Fruit fly (Drosophila melanogaster): ENCODE measurements around the gene grp.
A peak's percentile ranks its signal among the peaks of the same experiment; 100 is the strongest.

Gene grp

dm6 chr2L:16647773-16648172 lies 32.1 kb upstream of the grp start (continued):
- peak; percentile 12 for TF ChIP-seq trem (tag; optimal IDR thresholded peaks at IDR 0.05)
- no peak for TF ChIP-seq CG33213 (GFP tag; optimal IDR thresholded peaks at IDR 0.05)
- peak; percentile 34 for TF ChIP-seq Hr3 (GFP tag; optimal IDR thresholded peaks at IDR 0.05)
- TF ChIP-seq shn (GFP tag; optimal IDR thresholded peaks at IDR 0.05): no peak
- TF ChIP-seq jigr1 (GFP tag; IDR thresholded peaks at IDR 0.05): no peak
- no peak for TF ChIP-seq CG18011 (GFP tag; optimal IDR thresholded peaks at IDR 0.05)
- peak; percentile 11 for TF ChIP-seq Fer2 (tag; optimal IDR thresholded peaks at IDR 0.05)
- no peak for TF ChIP-seq disco-r (GFP tag; optimal IDR thresholded peaks at IDR 0.05)
- TF ChIP-seq CG1603 (tag; optimal IDR thresholded peaks at IDR 0.05): peak; percentile 21
- no peak for TF ChIP-seq Lim3 (GFP tag; IDR thresholded peaks at IDR 0.05)
- TF ChIP-seq CG6654 (GFP tag; optimal IDR thresholded peaks at IDR 0.05): no peak
- TF ChIP-seq Scr (GFP tag; IDR thresholded peaks at IDR 0.05; ENCODE audit: partially characterized antibody): no peak
- TF ChIP-seq D19A (tag; optimal IDR thresholded peaks at IDR 0.05): peak; percentile 36
- no peak for TF ChIP-seq CkIIα-i1 (GFP tag; IDR thresholded peaks at IDR 0.05)
- TF ChIP-seq HLH4C (GFP tag; IDR thresholded peaks at IDR 0.05; ENCODE audit: partially characterized antibody): no peak
- no peak; the same call in 2 of the 3 replicates for TF ChIP-seq croc (GFP tag; conservative IDR thresholded peaks at IDR 0.05)
- TF ChIP-seq lola (GFP tag; optimal IDR thresholded peaks at IDR 0.05): peak in 1 of 3 experiments; percentile 8
- no peak for TF ChIP-seq Ravus (GFP tag; IDR thresholded peaks at IDR 0.05)
- TF ChIP-seq Camta (GFP tag; optimal IDR thresholded peaks at IDR 0.05): no peak
- TF ChIP-seq en (GFP tag; optimal IDR thresholded peaks at IDR 0.05): no peak
- TF ChIP-seq lov (optimal IDR thresholded peaks at IDR 0.05): no peak
- no peak for TF ChIP-seq lov (GFP tag; IDR thresholded peaks at IDR 0.05)
- no peak for TF ChIP-seq Mes4 (GFP tag; optimal IDR thresholded peaks at IDR 0.05)
- TF ChIP-seq CG10959 (GFP tag; IDR thresholded peaks at IDR 0.05): no peak
- TF ChIP-seq CG3407 (GFP tag; optimal IDR thresholded peaks at IDR 0.05): no peak
- no peak for TF ChIP-seq lbe (GFP tag; optimal IDR thresholded peaks at IDR 0.05)
- peak; percentile 47 for TF ChIP-seq BtbVII (GFP tag; optimal IDR thresholded peaks at IDR 0.05)
- TF ChIP-seq scrt (GFP tag; optimal IDR thresholded peaks at IDR 0.05): peak; percentile 62
- TF ChIP-seq CG32767 (GFP tag; IDR thresholded peaks at IDR 0.05): no peak
- TF ChIP-seq exex (tag; optimal IDR thresholded peaks at IDR 0.05): no peak
- TF ChIP-seq CG18619 (GFP tag; optimal IDR thresholded peaks at IDR 0.05): peak; percentile 50
- TF ChIP-seq D19B (GFP tag; optimal IDR thresholded peaks at IDR 0.05): peak; percentile 6
- TF ChIP-seq vfl (GFP tag; optimal IDR thresholded peaks at IDR 0.05): no peak
- TF ChIP-seq CG8924 (tag; optimal IDR thresholded peaks at IDR 0.05): peak; percentile 46
- TF ChIP-seq CG16815 (GFP tag; optimal IDR thresholded peaks at IDR 0.05): no peak
- no peak for TF ChIP-seq CG3065 (GFP tag; optimal IDR thresholded peaks at IDR 0.05)
- no peak for TF ChIP-seq abd-A (tag; optimal IDR thresholded peaks at IDR 0.05)
- TF ChIP-seq tap (tag; optimal IDR thresholded peaks at IDR 0.05): peak; percentile 25
- peak; percentile 87 for TF ChIP-seq lab (GFP tag; optimal IDR thresholded peaks at IDR 0.05)
- TF ChIP-seq Xrp1 (GFP tag; IDR thresholded peaks at IDR 0.05): peak; percentile 72
- peak; percentile 59 for TF ChIP-seq PHDP (tag; optimal IDR thresholded peaks at IDR 0.05)
- TF ChIP-seq MTF-1 (GFP tag; optimal IDR thresholded peaks at IDR 0.05; ENCODE audit: borderline replicate concordance): no peak
- no peak for TF ChIP-seq CG9876 (GFP tag; optimal IDR thresholded peaks at IDR 0.05)
- TF ChIP-seq CG14965 (GFP tag; optimal IDR thresholded peaks at IDR 0.05; ENCODE audit: borderline replicate concordance): no peak
- TF ChIP-seq Sox100B (GFP tag; optimal IDR thresholded peaks at IDR 0.05): peak; percentile 24
- TF ChIP-seq CG8765 (GFP tag; IDR thresholded peaks at IDR 0.05): no peak
- TF ChIP-seq CG12659 (GFP tag; optimal IDR thresholded peaks at IDR 0.05): peak; percentile 40
- TF ChIP-seq CG7271 (tag; optimal IDR thresholded peaks at IDR 0.05): no peak
- TF ChIP-seq CG17612 (GFP tag; IDR thresholded peaks at IDR 0.05): no peak
- no peak for TF ChIP-seq CG4404 (GFP tag; IDR thresholded peaks at IDR 0.05)
- no peak for TF ChIP-seq sens-2 (GFP tag; IDR thresholded peaks at IDR 0.05)
